Fruit fly (Drosophila melanogaster) whole organism, embryonic: ENCODE measurements around the gene mag.

Experiments
- Atf-2 ChIP-seq: fragments of 200-800 bp; sonication (Bioruptor generic); optimal IDR thresholded peaks from 2 replicates; lab custom pipeline; 2016; ENCODE audit warnings: missing biosample characterization, missing genetic modification characterization
- Bteb2 ChIP-seq: fragments of 200-800 bp; sonication (Bioruptor generic); optimal IDR thresholded peaks from 2 replicates; lab custom pipeline; 2016; ENCODE audit warnings: missing biosample characterization, missing genetic modification characterization
- CG12219 ChIP-seq: fragments of 200-800 bp; sonication (Bioruptor generic); optimal IDR thresholded peaks from 3 replicates; lab custom pipeline; 2018; ENCODE audit warnings: missing biosample characterization, mild to moderate bottlenecking, missing genetic modification characterization
- CG12391 ChIP-seq: fragments of 200-800 bp; sonication (Bioruptor generic); optimal IDR thresholded peaks from 3 replicates; lab custom pipeline; 2018; ENCODE audit warnings: missing biosample characterization, mild to moderate bottlenecking, missing genetic modification characterization, moderate library complexity
- CG13287 ChIP-seq: fragments of 200-800 bp; sonication (Bioruptor generic); IDR thresholded peaks from 2 replicates; pipeline ENCODE4 v1.3.6; 2022; ENCODE audit warnings: missing biosample characterization, missing genetic modification characterization; ENCODE audit not compliant: partially characterized antibody
- CG2129 ChIP-seq: fragments of 200-800 bp; sonication (Bioruptor generic); IDR thresholded peaks from 2 replicates; pipeline ENCODE4 v1.3.6; 2022; ENCODE audit warnings: missing biosample characterization, missing genetic modification characterization; ENCODE audit not compliant: partially characterized antibody
- CG32772 ChIP-seq: fragments of 200-800 bp; sonication (Bioruptor generic); IDR thresholded peaks from 2 replicates; pipeline ENCODE4 v1.3.6; 2022; ENCODE audit warnings: missing biosample characterization, missing genetic modification characterization
- CG6175 ChIP-seq: fragments of 200-800 bp; sonication (Bioruptor generic); IDR thresholded peaks from 3 replicates; pipeline ENCODE4 v1.3.6; 2022; ENCODE audit warnings: missing biosample characterization, missing genetic modification characterization
- CG6654 ChIP-seq: fragments of 200-800 bp; sonication (Bioruptor generic); optimal IDR thresholded peaks from 2 replicates; lab custom pipeline; 2017; ENCODE audit warnings: missing biosample characterization, mild to moderate bottlenecking, missing genetic modification characterization
- CG6813 ChIP-seq: fragments of 200-800 bp; sonication (Bioruptor generic); optimal IDR thresholded peaks from 2 replicates; lab custom pipeline; 2017; ENCODE audit warnings: missing biosample characterization, missing genetic modification characterization, mild to moderate bottlenecking, moderate library complexity, missing genetic modification reagents
- CG7271 ChIP-seq: fragments of 200-800 bp; sonication (Bioruptor generic); optimal IDR thresholded peaks from 2 replicates; lab custom pipeline; 2018; ENCODE audit warnings: missing biosample characterization, mild to moderate bottlenecking, missing genetic modification characterization, moderate library complexity
- CG7928 ChIP-seq: fragments of 200-800 bp; sonication (Bioruptor generic); optimal IDR thresholded peaks from 2 replicates; lab custom pipeline; 2017; ENCODE audit warnings: missing biosample characterization, mild to moderate bottlenecking, missing genetic modification characterization
- CG8089 ChIP-seq: fragments of 200-800 bp; sonication (Bioruptor generic); optimal IDR thresholded peaks from 3 replicates; lab custom pipeline; 2016; ENCODE audit warnings: missing biosample characterization, missing genetic modification characterization
- CG8290 ChIP-seq, 3 experiments: fragments of 200-800 bp; sonication (Bioruptor generic); optimal IDR thresholded peaks; 2 replicates each; lab custom pipeline; 2016 to 2019; ENCODE audit warnings: missing biosample characterization in 3 of 3, missing genetic modification characterization in 3 of 3, mild to moderate bottlenecking in 2 of 3, moderate library complexity in 1 of 3
- CrebB ChIP-seq: fragments of 200-800 bp; sonication (Bioruptor generic); optimal IDR thresholded peaks from 3 replicates; lab custom pipeline; 2018; ENCODE audit warnings: missing biosample characterization, mild to moderate bottlenecking, missing genetic modification characterization
- Dp ChIP-seq: fragments of 200-800 bp; sonication (Bioruptor generic); optimal IDR thresholded peaks from 2 replicates; lab custom pipeline; 2018; ENCODE audit warnings: missing biosample characterization, mild to moderate bottlenecking, missing genetic modification characterization, moderate library complexity
- Dref ChIP-seq: fragments of 200-800 bp; sonication (Bioruptor generic); IDR thresholded peaks from 2 replicates; pipeline ENCODE4 v1.3.6; 2022; ENCODE audit warnings: missing biosample characterization, missing genetic modification characterization
- E2f1 ChIP-seq: fragments of 200-800 bp; sonication (Bioruptor generic); IDR thresholded peaks from 2 replicates; pipeline ENCODE4 v1.3.6; 2022; ENCODE audit warnings: missing biosample characterization, missing genetic modification characterization
- E2f2 ChIP-seq: fragments of 200-800 bp; sonication (Bioruptor generic); IDR thresholded peaks from 2 replicates; pipeline ENCODE4 v1.3.6; 2022; ENCODE audit warnings: missing biosample characterization, missing genetic modification characterization
- Fer3 ChIP-seq: fragments of 200-800 bp; sonication (Bioruptor generic); optimal IDR thresholded peaks from 2 replicates; lab custom pipeline; 2018; ENCODE audit warnings: missing biosample characterization, mild to moderate bottlenecking, missing genetic modification characterization, moderate library complexity
- HLH4C ChIP-seq: fragments of 200-800 bp; sonication (Bioruptor generic); IDR thresholded peaks from 3 replicates; pipeline ENCODE4 v1.3.6; 2022; ENCODE audit warnings: missing biosample characterization, missing genetic modification characterization; ENCODE audit not compliant: partially characterized antibody
- HmgD ChIP-seq: fragments of 200-800 bp; sonication (Bioruptor generic); optimal IDR thresholded peaks from 3 replicates; lab custom pipeline; 2016; ENCODE audit warnings: missing biosample characterization, missing genetic modification characterization
- Hmr ChIP-seq: fragments of 200-800 bp; sonication (Bioruptor generic); optimal IDR thresholded peaks from 3 replicates; lab custom pipeline; 2017; ENCODE audit warnings: mild to moderate bottlenecking, missing biosample characterization, missing genetic modification reagents, missing genetic modification characterization
- Lhr ChIP-seq: fragments of 200-800 bp; sonication (Bioruptor generic); optimal IDR thresholded peaks from 3 replicates; lab custom pipeline; 2017; ENCODE audit warnings: mild to moderate bottlenecking, missing biosample characterization, missing genetic modification reagents, missing genetic modification characterization
- MBD-R2 ChIP-seq: fragments of 200-800 bp; sonication (Bioruptor generic); IDR thresholded peaks from 2 replicates; pipeline ENCODE4 v1.3.6; 2022; ENCODE audit warnings: missing biosample characterization, missing genetic modification characterization
- MTF-1 ChIP-seq: fragments of 200-800 bp; sonication (Bioruptor generic); optimal IDR thresholded peaks from 2 replicates; lab custom pipeline; 2018; ENCODE audit warnings: missing biosample characterization, mild to moderate bottlenecking, missing genetic modification characterization, borderline replicate concordance
- Nf-YA ChIP-seq: fragments of 200-800 bp; sonication (Bioruptor generic); IDR thresholded peaks from 2 replicates; pipeline ENCODE4 v1.3.6; 2022; ENCODE audit warnings: missing biosample characterization, missing genetic modification characterization
- Rx ChIP-seq: fragments of 200-800 bp; sonication (Bioruptor generic); IDR thresholded peaks from 2 replicates; pipeline ENCODE4 v1.3.6; 2022; ENCODE audit warnings: missing biosample characterization, missing genetic modification characterization
- chinmo ChIP-seq: fragments of 200-800 bp; sonication (Bioruptor generic); IDR thresholded peaks from 4 replicates; pipeline ENCODE4 v1.3.6; 2022; ENCODE audit warnings: missing biosample characterization, missing genetic modification characterization; ENCODE audit not compliant: partially characterized antibody
- crol ChIP-seq: fragments of 200-800 bp; sonication (Bioruptor generic); IDR thresholded peaks from 2 replicates; pipeline ENCODE4 v1.3.6; 2022; ENCODE audit warnings: missing biosample characterization, missing genetic modification characterization
- emc ChIP-seq: fragments of 200-800 bp; sonication (Bioruptor generic); optimal IDR thresholded peaks from 2 replicates; lab custom pipeline; 2016; ENCODE audit warnings: missing biosample characterization, missing genetic modification characterization
- fd102C ChIP-seq: fragments of 200-800 bp; sonication (Bioruptor generic); optimal IDR thresholded peaks from 2 replicates; lab custom pipeline; 2018; ENCODE audit warnings: missing biosample characterization, mild to moderate bottlenecking, missing genetic modification characterization, moderate library complexity
- fd96Cb ChIP-seq: fragments of 200-800 bp; sonication (Bioruptor generic); optimal IDR thresholded peaks from 2 replicates; lab custom pipeline; 2018; ENCODE audit warnings: missing biosample characterization, mild to moderate bottlenecking, missing genetic modification characterization, moderate library complexity
- ftz-f1 ChIP-seq: fragments of 200-800 bp; sonication (Bioruptor generic); optimal IDR thresholded peaks from 2 replicates; lab custom pipeline; 2016; ENCODE audit warnings: missing biosample characterization, missing genetic modification characterization
- gcm ChIP-seq: fragments of 200-800 bp; sonication (Bioruptor generic); optimal IDR thresholded peaks from 2 replicates; lab custom pipeline; 2019; ENCODE audit warnings: missing biosample characterization, mild to moderate bottlenecking, missing genetic modification characterization, moderate library complexity
- grn ChIP-seq: fragments of 200-800 bp; sonication (Bioruptor generic); optimal IDR thresholded peaks from 3 replicates; lab custom pipeline; 2017; ENCODE audit warnings: missing biosample characterization, missing genetic modification characterization
- her ChIP-seq: fragments of 200-800 bp; sonication (Bioruptor generic); optimal IDR thresholded peaks from 2 replicates; lab custom pipeline; 2016; ENCODE audit warnings: missing biosample characterization, missing genetic modification characterization
- jumu ChIP-seq: fragments of 200-800 bp; sonication (Bioruptor generic); optimal IDR thresholded peaks from 3 replicates; lab custom pipeline; 2016; ENCODE audit warnings: missing biosample characterization, missing genetic modification characterization
- lab ChIP-seq: fragments of 200-800 bp; sonication (Bioruptor generic); optimal IDR thresholded peaks from 3 replicates; lab custom pipeline; 2017; ENCODE audit warnings: missing biosample characterization, missing genetic modification characterization, mild to moderate bottlenecking, moderate library complexity, missing genetic modification reagents
- nom ChIP-seq: fragments of 200-800 bp; sonication (Bioruptor generic); optimal IDR thresholded peaks from 2 replicates; lab custom pipeline; 2017; ENCODE audit warnings: missing biosample characterization, missing genetic modification characterization, mild to moderate bottlenecking, moderate library complexity, missing genetic modification reagents
- org-1 ChIP-seq: fragments of 200-800 bp; sonication (Bioruptor generic); optimal IDR thresholded peaks from 2 replicates; lab custom pipeline; 2017; ENCODE audit warnings: missing biosample characterization, missing genetic modification characterization
- pb ChIP-seq: fragments of 200-800 bp; sonication (Bioruptor generic); optimal IDR thresholded peaks from 3 replicates; lab custom pipeline; 2016; ENCODE audit warnings: missing biosample characterization, missing genetic modification characterization
- ro ChIP-seq: fragments of 200-800 bp; sonication (Bioruptor generic); IDR thresholded peaks from 2 replicates; pipeline ENCODE4 v1.3.6; 2022; ENCODE audit warnings: missing biosample characterization, missing genetic modification characterization
- slou ChIP-seq: fragments of 200-800 bp; sonication (Bioruptor generic); optimal IDR thresholded peaks from 3 replicates; lab custom pipeline; 2016; ENCODE audit warnings: missing biosample characterization, missing genetic modification characterization
- tap ChIP-seq: fragments of 200-800 bp; optimal IDR thresholded peaks from 3 replicates; lab custom pipeline; 2019; ENCODE audit warnings: missing biosample characterization, mild to moderate bottlenecking, missing genetic modification characterization, moderate library complexity
- tna ChIP-seq: fragments of 200-800 bp; sonication (Bioruptor generic); IDR thresholded peaks from 2 replicates; pipeline ENCODE4 v1.3.6; 2022; ENCODE audit warnings: missing biosample characterization, missing genetic modification characterization; ENCODE audit not compliant: partially characterized antibody
- ttk ChIP-seq: fragments of 200-800 bp; sonication (Bioruptor generic); IDR thresholded peaks from 2 replicates; pipeline ENCODE4 v2.1.2; 2022; ENCODE audit warnings: missing biosample characterization, missing genetic modification characterization
- vfl ChIP-seq: fragments of 200-800 bp; sonication (Bioruptor generic); optimal IDR thresholded peaks from 2 replicates; lab custom pipeline; 2016; ENCODE audit warnings: missing biosample characterization, missing genetic modification characterization

mag gene

DNA sequence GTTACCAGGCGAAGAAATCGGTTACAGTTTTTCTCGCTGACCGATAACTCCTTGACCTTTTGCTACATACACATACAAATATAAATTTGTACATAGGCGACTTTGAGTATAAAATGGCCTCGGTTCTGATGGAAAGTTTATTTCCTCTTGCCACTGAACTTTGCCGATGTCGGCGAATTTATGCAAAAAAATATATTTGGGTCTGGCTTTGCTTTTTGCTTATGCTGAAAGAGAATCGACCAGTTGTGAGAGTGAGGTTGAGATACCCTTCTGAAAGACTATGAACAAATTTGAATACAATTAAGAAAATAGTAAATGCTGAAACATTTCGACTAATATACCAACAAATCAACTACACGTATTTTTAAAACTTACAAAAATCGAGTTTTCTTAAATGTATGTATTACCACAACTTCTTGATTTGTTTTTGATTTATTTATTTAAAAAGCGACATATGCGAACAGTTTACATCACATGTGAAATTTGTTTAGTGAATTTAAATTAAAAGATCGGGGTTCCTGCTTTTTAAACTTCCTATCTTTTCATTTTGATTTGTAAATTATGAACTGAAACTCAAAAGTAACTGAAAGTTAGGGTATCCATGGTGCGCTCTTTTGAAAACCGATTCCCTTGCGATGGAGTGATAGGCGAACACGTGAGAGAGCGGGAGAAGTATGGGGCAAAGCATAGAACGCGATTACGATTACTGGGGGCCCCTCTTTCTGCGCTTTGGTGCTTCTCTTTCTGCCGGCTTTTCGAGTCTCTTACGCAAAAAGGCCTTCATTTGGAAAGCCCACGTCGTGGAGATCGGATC is 48.8 kb downstream of the mag start (continued):
- TF ChIP-seq chinmo (GFP tag; lab: Robert Waterston, UW) (no peak), Nf-YA (GFP tag; lab: Robert Waterston, UW) (no peak), nom (GFP tag; lab: Kevin White, UChicago) (peak; percentile 39), Dp (GFP tag; lab: Kevin White, UChicago) (no peak), CG8290 (GFP tag; optimal IDR thresholded peaks at IDR 0.05; lab: Kevin White, UChicago) (peak; percentile 1), CG8290 (tag; optimal IDR thresholded peaks at IDR 0.05; lab: Kevin White, UChicago) (no peak), crol (GFP tag; lab: Robert Waterston, UW) (peak; percentile 44; the same call in 1 of the 2 replicates), slou (GFP tag; lab: Kevin White, UChicago) (peak; percentile 28), fd102C (GFP tag; lab: Kevin White, UChicago) (no peak), ro (GFP tag; lab: Robert Waterston, UW) (no peak), CG12219 (peak; percentile 63), her (GFP tag; lab: Kevin White, UChicago) (peak; percentile 60), CG12391 (tag; lab: Kevin White, UChicago) (peak; percentile 84), CG6654 (GFP tag; lab: Kevin White, UChicago) (peak; percentile 31), MTF-1 (GFP tag; lab: Kevin White, UChicago) (no peak), ttk (peak; percentile 13; the same call in 1 of the 2 replicates), CG7271 (tag; lab: Kevin White, UChicago) (no peak), tap (tag; lab: Kevin White, UChicago) (peak; percentile 39), E2f2 (GFP tag; lab: Robert Waterston, UW) (peak; percentile 32), CrebB (no peak), Atf-2 (GFP tag; lab: Kevin White, UChicago) (peak; percentile 67), E2f1 (GFP tag; lab: Robert Waterston, UW) (no peak), Bteb2 (peak; percentile 67), lab (peak; percentile 85), CG7928 (GFP tag; lab: Kevin White, UChicago) (peak; percentile 56), CG13287 (no peak), Lhr (GFP tag; lab: Kevin White, UChicago) (peak; percentile 28), Fer3 (peak; percentile 71), tna (no peak), org-1 (GFP tag; lab: Kevin White, UChicago) (peak; percentile 79), Hmr (peak; percentile 88), CG2129 (GFP tag; lab: Robert Waterston, UW) (no peak), HLH4C (GFP tag; lab: Robert Waterston, UW) (no peak), jumu (GFP tag; lab: Kevin White, UChicago) (peak; percentile 37), grn (GFP tag; lab: Kevin White, UChicago) (peak; percentile 88), CG32772 (GFP tag; lab: Robert Waterston, UW) (no peak), HmgD (GFP tag; lab: Kevin White, UChicago) (no peak), CG8089 (GFP tag; lab: Kevin White, UChicago) (peak; percentile 50), vfl (peak; percentile 58), CG6175 (no peak), CG6813 (GFP tag; lab: Kevin White, UChicago) (peak; percentile 51), MBD-R2 (GFP tag; lab: Robert Waterston, UW) (no peak; the same call in 1 of the 2 replicates), emc (GFP tag; lab: Kevin White, UChicago) (peak; percentile 55), fd96Cb (tag; lab: Kevin White, UChicago) (peak; percentile 64), pb (peak; percentile 20), Rx (GFP tag; lab: Robert Waterston, UW) (no peak), gcm (GFP tag; lab: Kevin White, UChicago) (peak; percentile 69), Dref (GFP tag; lab: Robert Waterston, UW) (no peak), ftz-f1 (no peak)
